Worm (Caenorhabditis elegans): Measurements from ENCODE around the gene pph-1.

ce11 chrV:10670817-10671216 is 31.5 kb upstream of the pph-1 start:
- TF ChIP-seq aha-1 (tag; optimal IDR thresholded peaks at IDR 0.05) (no peak), skn-1 (tag; optimal IDR thresholded peaks at IDR 0.05) (no peak), pqm-1 (tag; optimal IDR thresholded peaks at IDR 0.05) (no peak), C04F5.9 (tag; optimal IDR thresholded peaks at IDR 0.05) (no peak), snu-23 (GFP tag; optimal IDR thresholded peaks at IDR 0.05) (no peak), nhr-11 (tag; optimal IDR thresholded peaks at IDR 0.05) (no peak), nhr-90 (tag; optimal IDR thresholded peaks at IDR 0.05; ENCODE audit: poor library complexity) (no peak)

All from whole organism, L1 larva.